Fruit fly (Drosophila melanogaster) whole organism, embryonic: ENCODE measurements around the gene CG43249.

Experiments
- Asciz ChIP-seq: fragments of 200-800 bp; sonication (Bioruptor generic); optimal IDR thresholded peaks from 2 replicates; lab custom pipeline; 2017; ENCODE audit warnings: missing biosample characterization, mild to moderate bottlenecking, missing genetic modification characterization, missing genetic modification reagents
- Awh ChIP-seq: fragments of 200-800 bp; sonication (Bioruptor generic); IDR thresholded peaks from 2 replicates; pipeline ENCODE4, ENCODE4 v1.3.6; 2022; ENCODE audit warnings: missing biosample characterization, missing genetic modification characterization
- CG11247 ChIP-seq: fragments of 200-800 bp; sonication (Bioruptor generic); IDR thresholded peaks from 2 replicates; pipeline ENCODE4 v1.3.6; 2022; ENCODE audit warnings: missing biosample characterization, missing genetic modification characterization
- CG11504 ChIP-seq: fragments of 200-800 bp; sonication (Bioruptor generic); optimal IDR thresholded peaks from 3 replicates; lab custom pipeline; 2019; ENCODE audit warnings: missing biosample characterization, mild to moderate bottlenecking, missing genetic modification characterization, moderate library complexity
- CG1603 ChIP-seq: fragments of 200-800 bp; sonication (Bioruptor generic); optimal IDR thresholded peaks from 2 replicates; lab custom pipeline; 2019; ENCODE audit warnings: missing biosample characterization, mild to moderate bottlenecking, missing genetic modification characterization, moderate library complexity
- CG17612 ChIP-seq: fragments of 200-800 bp; sonication (Bioruptor generic); IDR thresholded peaks from 2 replicates; pipeline ENCODE4 v1.3.6; 2022; ENCODE audit warnings: missing biosample characterization, missing genetic modification characterization
- CG17829 ChIP-seq: fragments of 200-800 bp; optimal IDR thresholded peaks from 2 replicates; lab custom pipeline; 2019; ENCODE audit warnings: missing biosample characterization, mild to moderate bottlenecking, missing genetic modification characterization, moderate library complexity
- CG2120 ChIP-seq: fragments of 200-800 bp; sonication (Bioruptor generic); optimal IDR thresholded peaks from 3 replicates; lab custom pipeline; 2016; ENCODE audit warnings: missing biosample characterization, missing genetic modification characterization
- CG30431 ChIP-seq: fragments of 200-800 bp; sonication (Bioruptor generic); optimal IDR thresholded peaks from 2 replicates; lab custom pipeline; 2017; ENCODE audit warnings: missing biosample characterization, missing genetic modification characterization
- CG32767 ChIP-seq: fragments of 200-800 bp; sonication (Bioruptor generic); IDR thresholded peaks from 2 replicates; pipeline ENCODE4 v1.3.6; 2022; ENCODE audit warnings: missing biosample characterization, missing genetic modification characterization
- CG34376 ChIP-seq: fragments of 200-800 bp; sonication (Bioruptor generic); optimal IDR thresholded peaks from 2 replicates; lab custom pipeline; 2018; ENCODE audit warnings: missing biosample characterization, mild to moderate bottlenecking, missing genetic modification characterization
- CG3726 ChIP-seq: fragments of 200-800 bp; sonication (Bioruptor generic); IDR thresholded peaks from 3 replicates; pipeline ENCODE4, ENCODE4 v1.3.6; 2022; ENCODE audit warnings: missing biosample characterization, missing genetic modification characterization
- CG6791 ChIP-seq: fragments of 200-800 bp; sonication (Bioruptor generic); IDR thresholded peaks from 3 replicates; pipeline ENCODE4 v1.3.6; 2022; ENCODE audit warnings: missing biosample characterization, missing genetic modification characterization; ENCODE audit not compliant: partially characterized antibody
- CG7928 ChIP-seq: fragments of 200-800 bp; sonication (Bioruptor generic); optimal IDR thresholded peaks from 2 replicates; lab custom pipeline; 2017; ENCODE audit warnings: missing biosample characterization, mild to moderate bottlenecking, missing genetic modification characterization
- CG7987 ChIP-seq: fragments of 200-800 bp; sonication (Bioruptor generic); optimal IDR thresholded peaks from 2 replicates; lab custom pipeline; 2018; ENCODE audit warnings: missing biosample characterization, mild to moderate bottlenecking, missing genetic modification characterization, moderate library complexity
- CoRest ChIP-seq: fragments of 200-800 bp; sonication (Bioruptor generic); optimal IDR thresholded peaks from 3 replicates; lab custom pipeline; 2018; ENCODE audit warnings: missing biosample characterization, mild to moderate bottlenecking, missing genetic modification characterization, moderate library complexity
- Gug ChIP-seq: fragments of 200-800 bp; sonication (Bioruptor generic); IDR thresholded peaks from 4 replicates; pipeline ENCODE4 v1.3.6; 2022; ENCODE audit warnings: missing biosample characterization, missing genetic modification characterization
- HLH4C ChIP-seq: fragments of 200-800 bp; sonication (Bioruptor generic); IDR thresholded peaks from 3 replicates; pipeline ENCODE4 v1.3.6; 2022; ENCODE audit warnings: missing biosample characterization, missing genetic modification characterization; ENCODE audit not compliant: partially characterized antibody
- Hr51 ChIP-seq, 2 experiments: fragments of 200-800 bp; sonication (Bioruptor generic); optimal IDR thresholded peaks; 2 replicates in 1 of 2; 3 replicates in 1 of 2; lab custom pipeline; 2016 to 2018; ENCODE audit warnings: missing biosample characterization in 2 of 2, missing genetic modification characterization in 2 of 2, mild to moderate bottlenecking in 1 of 2, moderate library complexity in 1 of 2
- Mes4 ChIP-seq: fragments of 200-800 bp; sonication (Bioruptor generic); optimal IDR thresholded peaks from 2 replicates; lab custom pipeline; 2016; ENCODE audit warnings: missing biosample characterization, missing genetic modification characterization
- Nf-YC ChIP-seq: fragments of 200-800 bp; optimal IDR thresholded peaks from 3 replicates; lab custom pipeline; 2019; ENCODE audit warnings: missing biosample characterization, mild to moderate bottlenecking, missing genetic modification characterization, moderate library complexity
- Optix ChIP-seq: fragments of 200-800 bp; sonication (Bioruptor generic); IDR thresholded peaks from 3 replicates; pipeline ENCODE4 v1.3.6; 2022; ENCODE audit warnings: missing biosample characterization, missing genetic modification characterization
- Poxn ChIP-seq: fragments of 200-800 bp; sonication (Bioruptor generic); IDR thresholded peaks from 2 replicates; pipeline ENCODE4 v1.3.6; 2022; ENCODE audit warnings: missing biosample characterization, missing genetic modification characterization
- Ptx1 ChIP-seq: fragments of 200-800 bp; sonication (Bioruptor generic); IDR thresholded peaks from 2 replicates; pipeline ENCODE4 v1.3.6; 2022; ENCODE audit warnings: missing biosample characterization, missing genetic modification characterization
- Rfx ChIP-seq: fragments of 200-800 bp; sonication (Bioruptor generic); IDR thresholded peaks from 2 replicates; pipeline ENCODE4 v1.3.6; 2022; ENCODE audit warnings: missing biosample characterization, missing genetic modification characterization
- Trl ChIP-seq, 3 experiments: fragments of >200 bp in 2 of 3; fragments of 200-800 bp in 1 of 3; sonication (Bioruptor generic) in 1 of 3; optimal IDR thresholded peaks; 2 replicates in 1 of 3; 3 replicates in 2 of 3; lab custom pipeline; 2016 to 2017; ENCODE audit warnings: missing biosample characterization in 1 of 3, missing genetic modification characterization in 1 of 3
- Vsx1 ChIP-seq: fragments of 200-800 bp; sonication (Bioruptor generic); optimal IDR thresholded peaks from 2 replicates; lab custom pipeline; 2017; ENCODE audit warnings: missing biosample characterization, mild to moderate bottlenecking, missing genetic modification characterization, missing genetic modification reagents
- Xbp1 ChIP-seq: fragments of 200-800 bp; sonication (Bioruptor generic); optimal IDR thresholded peaks from 3 replicates; lab custom pipeline; 2016; ENCODE audit warnings: missing biosample characterization, mild to moderate bottlenecking, missing genetic modification characterization
- amos ChIP-seq: fragments of 200-800 bp; sonication (Bioruptor generic); IDR thresholded peaks from 2 replicates; pipeline ENCODE4 v1.3.6; 2022; ENCODE audit warnings: missing biosample characterization, missing genetic modification characterization; ENCODE audit not compliant: partially characterized antibody
- ash1 ChIP-seq: fragments of 200-800 bp; sonication (Bioruptor generic); optimal IDR thresholded peaks from 2 replicates; lab custom pipeline; 2018; ENCODE audit warnings: missing biosample characterization, mild to moderate bottlenecking, missing genetic modification characterization
- caup ChIP-seq: fragments of 200-800 bp; sonication (Bioruptor generic); optimal IDR thresholded peaks from 3 replicates; lab custom pipeline; 2017; ENCODE audit warnings: missing biosample characterization, mild to moderate bottlenecking, missing genetic modification characterization, moderate library complexity; ENCODE audit not compliant: severe bottlenecking
- chn ChIP-seq: fragments of 200-800 bp; sonication (Bioruptor generic); optimal IDR thresholded peaks from 2 replicates; lab custom pipeline; 2016; ENCODE audit warnings: missing biosample characterization, missing genetic modification characterization
- dmrt11E ChIP-seq: fragments of 200-800 bp; sonication (Bioruptor generic); optimal IDR thresholded peaks from 3 replicates; lab custom pipeline; 2018; ENCODE audit warnings: missing biosample characterization, mild to moderate bottlenecking, missing genetic modification characterization, moderate library complexity
- fd102C ChIP-seq: fragments of 200-800 bp; sonication (Bioruptor generic); optimal IDR thresholded peaks from 2 replicates; lab custom pipeline; 2018; ENCODE audit warnings: missing biosample characterization, mild to moderate bottlenecking, missing genetic modification characterization, moderate library complexity
- fru ChIP-seq: fragments of >200 bp; optimal IDR thresholded peaks from 2 replicates; lab custom pipeline; 2017
- hkb ChIP-seq, 2 experiments: fragments of 200-800 bp in 1 of 2; fragments of >200 bp in 1 of 2; sonication (Bioruptor generic) in 1 of 2; IDR thresholded peaks in 1 of 2; optimal IDR thresholded peaks in 1 of 2; 2 replicates each; pipeline versions ENCODE4 v1.3.6 to Lab custom; 2017 to 2022; ENCODE audit warnings: missing biosample characterization in 1 of 2, missing genetic modification characterization in 1 of 2
- insv ChIP-seq, 2 experiments: fragments of 200-800 bp; sonication (Bioruptor generic); optimal IDR thresholded peaks; 3 replicates each; lab custom pipeline; 2016 to 2018; ENCODE audit warnings: missing biosample characterization in 2 of 2, missing genetic modification characterization in 2 of 2
- lmd ChIP-seq: fragments of 200-800 bp; sonication (Bioruptor generic); IDR thresholded peaks from 2 replicates; pipeline ENCODE4 v1.3.6; 2022; ENCODE audit warnings: missing biosample characterization, missing genetic modification characterization
- lola ChIP-seq, 3 experiments: fragments of >200 bp in 2 of 3; fragments of 200-800 bp in 1 of 3; sonication (Bioruptor generic) in 1 of 3; optimal IDR thresholded peaks; 2 replicates each; lab custom pipeline; 2017 to 2019; ENCODE audit warnings: missing biosample characterization in 3 of 3, missing genetic modification characterization in 3 of 3, mild to moderate bottlenecking in 1 of 3, moderate library complexity in 1 of 3
- maf-S ChIP-seq: fragments of 200-800 bp; sonication (Bioruptor generic); optimal IDR thresholded peaks from 2 replicates; lab custom pipeline; 2016; ENCODE audit warnings: missing biosample characterization, missing genetic modification characterization
- mam ChIP-seq: fragments of 200-800 bp; sonication (Bioruptor generic); optimal IDR thresholded peaks from 3 replicates; lab custom pipeline; 2016; ENCODE audit warnings: missing biosample characterization, missing genetic modification characterization
- sens-2 ChIP-seq: fragments of 200-800 bp; sonication (Bioruptor generic); IDR thresholded peaks from 2 replicates; pipeline ENCODE4 v1.3.6; 2022; ENCODE audit warnings: missing biosample characterization, missing genetic modification characterization
- unpg ChIP-seq: fragments of 200-800 bp; sonication (Bioruptor generic); optimal IDR thresholded peaks from 3 replicates; lab custom pipeline; 2018; ENCODE audit warnings: missing biosample characterization, mild to moderate bottlenecking, missing genetic modification characterization, moderate library complexity
- zen ChIP-seq: fragments of 200-800 bp; sonication (Bioruptor generic); optimal IDR thresholded peaks from 3 replicates; lab custom pipeline; 2018; ENCODE audit warnings: missing biosample characterization, mild to moderate bottlenecking, missing genetic modification characterization, moderate library complexity

CG43249 gene

dm6 chr3L:16305820-16306650 is 2.0 kb downstream of the CG43249 start, which contains the start of the genes CG13043 and CG13063 (continued):
- TF ChIP-seq Hr51 (GFP tag; optimal IDR thresholded peaks at IDR 0.05; lab: Kevin White, UChicago) (peak in 1 of 2 experiments; percentile 37), CG1603 (tag; lab: Kevin White, UChicago) (no peak), CG7928 (GFP tag; lab: Kevin White, UChicago) (no peak), Ptx1 (GFP tag; lab: Robert Waterston, UW) (peak; percentile 35; the same call in 1 of the 2 replicates)

dm6 chr3L:16308380-16308779 is 4.3 kb downstream of the CG43249 start, which contains the start of gene CG13042:
Gene CG13042 (minus strand): TSS chr3L:16308480.
- TF ChIP-seq Gug, result 0 out of 4 replicates have a peak, but pooled peaks have one; percentile 2
- TF ChIP-seq Mes4 (GFP tag; lab: Kevin White, UChicago), result no peak

DNA sequence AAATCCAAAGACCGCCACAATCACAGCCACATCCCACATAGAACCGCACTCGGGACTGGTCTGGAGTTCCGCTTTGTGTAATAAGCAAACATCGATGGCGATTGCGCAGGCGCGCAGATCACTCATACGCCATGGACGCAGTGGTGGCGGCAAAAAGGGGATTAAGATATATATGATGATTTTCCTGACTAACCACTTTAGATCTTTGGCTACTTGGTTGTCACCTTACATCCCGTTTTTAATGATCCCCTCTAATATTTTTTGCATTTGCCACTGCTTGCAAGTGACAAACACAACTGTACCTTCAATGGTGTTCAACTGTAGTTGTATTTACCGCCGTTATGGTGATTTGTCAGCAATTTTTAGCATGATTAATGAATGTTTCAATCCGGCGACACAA is 5.9 kb downstream of the CG43249 start:
- TF ChIP-seq CG17829 (no peak), chn (no peak), CG30431 (no peak), lola (GFP tag; optimal IDR thresholded peaks at IDR 0.05; lab: Kevin White, UChicago) (no peak), unpg (GFP tag; lab: Kevin White, UChicago) (peak; percentile 20), ash1 (GFP tag; lab: Kevin White, UChicago) (no peak), Trl (optimal IDR thresholded peaks at IDR 0.05; lab: Kevin White, UChicago) (no peak), Trl (GFP tag; optimal IDR thresholded peaks at IDR 0.05; lab: Kevin White, UChicago) (peak; percentile 38), Optix (GFP tag; lab: Robert Waterston, UW) (no peak), CoRest (no peak), lmd (GFP tag; lab: Robert Waterston, UW) (peak; percentile 39; the same call in 1 of the 2 replicates), CG32767 (GFP tag; lab: Robert Waterston, UW) (no peak), zen (tag; lab: Kevin White, UChicago) (no peak), insv (GFP tag; optimal IDR thresholded peaks at IDR 0.05; lab: Kevin White, UChicago) (no peak), CG7987 (no peak), CG6791 (GFP tag; lab: Robert Waterston, UW) (no peak), Poxn (GFP tag; lab: Robert Waterston, UW) (no peak), fru (lab: Kevin White, UChicago) (no peak), CG11247 (GFP tag; lab: Robert Waterston, UW) (peak; percentile 49), fd102C (GFP tag; lab: Kevin White, UChicago) (no peak), HLH4C (no peak), Xbp1 (GFP tag; lab: Kevin White, UChicago) (no peak), CG3726 (GFP tag; lab: Robert Waterston, UW) (no peak), Nf-YC (tag; lab: Kevin White, UChicago) (no peak), sens-2 (no peak), hkb (optimal IDR thresholded peaks at IDR 0.05; lab: Kevin White, UChicago) (no peak), hkb (GFP tag; IDR thresholded peaks at IDR 0.05; lab: Robert Waterston, UW) (0 out of 2 replicates have a peak, but pooled peaks have one; percentile 31), Asciz (GFP tag; lab: Kevin White, UChicago) (no peak), mam (GFP tag; lab: Kevin White, UChicago) (peak; percentile 32), Rfx (GFP tag; lab: Robert Waterston, UW) (peak; percentile 71), Vsx1 (GFP tag; lab: Kevin White, UChicago) (no peak), caup (GFP tag; lab: Kevin White, UChicago) (peak; percentile 11), CG2120 (GFP tag; lab: Kevin White, UChicago) (peak; percentile 67), dmrt11E (tag; lab: Kevin White, UChicago) (no peak), Awh (GFP tag; lab: Robert Waterston, UW) (no peak), CG34376 (GFP tag; lab: Kevin White, UChicago) (no peak), CG11504 (tag; lab: Kevin White, UChicago) (no peak), amos (GFP tag; lab: Robert Waterston, UW) (no peak), CG17612 (GFP tag; lab: Robert Waterston, UW) (no peak), maf-S (GFP tag; lab: Kevin White, UChicago) (no peak)
